Fruit fly (Drosophila melanogaster): ENCODE data around the gene CG17361.
A peak's percentile ranks its signal among the peaks of the same experiment; 100 is the strongest.

Gene CG17361

dm6 chr3L:13991314-13991713, 5.7 kb upstream of the CG17361 start (continued):
- no peak for TF ChIP-seq E2f1 (GFP tag; IDR thresholded peaks at IDR 0.05)
- TF ChIP-seq CG11456 (GFP tag; IDR thresholded peaks at IDR 0.05), result 0 out of 3 replicates have a peak, but pooled peaks have one; percentile 27
- no peak for TF ChIP-seq CG17361 (GFP tag; IDR thresholded peaks at IDR 0.05)
- TF ChIP-seq Trl (optimal IDR thresholded peaks at IDR 0.05), result peak; percentile 31 to 58
- TF ChIP-seq Trl (GFP tag; optimal IDR thresholded peaks at IDR 0.05), result no peak
- TF ChIP-seq dm (GFP tag; optimal IDR thresholded peaks at IDR 0.05), result no peak
- TF ChIP-seq CG17385 (GFP tag; optimal IDR thresholded peaks at IDR 0.05), result no peak
- peak; percentile 45 for TF ChIP-seq Deaf1 (tag; optimal IDR thresholded peaks at IDR 0.05)

- TF ChIP-seq ci (GFP tag; IDR thresholded peaks at IDR 0.05) (0 out of 3 replicates have a peak, but pooled peaks have one; percentile 26), cas (GFP tag; IDR thresholded peaks at IDR 0.05) (no peak), Nf-YA (GFP tag; IDR thresholded peaks at IDR 0.05) (no peak), Trl (optimal IDR thresholded peaks at IDR 0.05) (peak; percentile 69 to 72), Trl (GFP tag; optimal IDR thresholded peaks at IDR 0.05) (no peak), CG5180 (GFP tag; optimal IDR thresholded peaks at IDR 0.05) (peak; percentile 5), chinmo (GFP tag; IDR thresholded peaks at IDR 0.05; ENCODE audit: partially characterized antibody) (0 out of 4 replicates have a peak, but pooled peaks have one; percentile 48), Deaf1 (tag; optimal IDR thresholded peaks at IDR 0.05) (peak; percentile 96), CG18599 (GFP tag; optimal IDR thresholded peaks at IDR 0.05) (peak; percentile 10), CG10431 (GFP tag; optimal IDR thresholded peaks at IDR 0.05) (no peak), so (GFP tag; IDR thresholded peaks at IDR 0.05) (0 out of 3 replicates have a peak, but pooled peaks have one; percentile 22), CG13894 (tag; optimal IDR thresholded peaks at IDR 0.05) (peak; percentile 8), Sry-β (GFP tag; optimal IDR thresholded peaks at IDR 0.05) (no peak), yki (optimal IDR thresholded peaks at IDR 0.05) (peak; percentile 17), zfh1 (GFP tag; IDR thresholded peaks at IDR 0.05) (0 out of 3 replicates have a peak, but pooled peaks have one; percentile 9), BtbVII (GFP tag; optimal IDR thresholded peaks at IDR 0.05) (peak; percentile 10)
Observed at dm6 chr3L:13993233-13993741, 3.7 kb upstream of the CG17361 start, which contains the start of gene CG17364. TSS of gene CG17364 (minus strand) at chr3L:13993400.

DNA sequence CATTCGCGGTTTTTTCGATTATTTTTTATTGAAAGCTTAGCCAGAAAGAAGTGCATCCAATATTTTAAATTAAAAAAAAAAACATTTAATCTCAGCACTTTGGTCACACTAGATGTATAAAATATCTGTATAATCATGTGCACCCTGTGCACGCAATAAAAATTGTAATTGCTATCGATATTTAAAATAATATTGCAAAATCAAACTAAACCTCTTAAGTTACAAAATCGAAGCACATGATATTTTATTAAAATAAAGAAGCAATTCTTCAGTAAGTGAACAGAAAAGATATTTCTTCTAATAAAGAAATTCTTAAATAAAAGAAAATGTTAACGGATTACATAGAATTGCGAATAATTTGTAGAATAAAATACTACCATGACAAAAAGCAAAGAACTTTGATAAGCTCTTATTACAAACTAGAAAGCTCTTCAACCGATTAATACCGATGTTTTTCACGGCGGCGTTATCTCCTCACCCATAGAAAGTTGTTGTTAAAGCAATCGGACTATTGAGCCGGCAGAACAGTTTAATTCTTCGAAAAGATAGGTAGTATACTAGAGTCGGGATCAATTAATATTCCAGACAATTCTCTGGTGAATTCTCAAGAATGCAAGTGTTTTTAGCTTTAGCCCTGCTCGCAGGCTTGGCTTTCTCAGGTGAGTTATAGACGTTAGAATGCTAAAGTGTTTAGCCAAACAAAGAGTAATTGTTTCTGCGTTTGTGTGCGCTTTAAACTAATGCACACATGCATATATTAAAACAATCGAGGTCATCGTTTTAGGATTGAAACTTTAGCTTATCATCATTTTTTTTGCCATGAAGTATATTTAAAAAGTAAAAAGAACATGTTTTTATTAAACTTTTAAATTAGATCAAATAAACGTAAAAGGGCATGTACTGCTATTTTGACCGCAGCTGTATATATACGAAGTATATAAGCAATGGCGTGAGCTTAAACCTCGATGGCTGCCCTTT, 3.0 kb upstream of the CG17361 start, which contains the start of gene CtsK1:
CtsK1 (plus strand) TSS at position 490 of the 978 bp plus-strand sequence.
- TF ChIP-seq E2f2 (GFP tag; IDR thresholded peaks at IDR 0.05) (peak; percentile 74), fu2 (GFP tag; optimal IDR thresholded peaks at IDR 0.05) (no peak), az2 (GFP tag; optimal IDR thresholded peaks at IDR 0.05) (no peak), tna (GFP tag; IDR thresholded peaks at IDR 0.05; ENCODE audit: partially characterized antibody) (no peak), HLHmδ (GFP tag; optimal IDR thresholded peaks at IDR 0.05) (no peak), CG11398 (GFP tag; optimal IDR thresholded peaks at IDR 0.05) (no peak), Scr (GFP tag; IDR thresholded peaks at IDR 0.05; ENCODE audit: partially characterized antibody) (peak; percentile 76), exex (tag; optimal IDR thresholded peaks at IDR 0.05) (no peak), row (GFP tag; IDR thresholded peaks at IDR 0.05) (peak; percentile 75), ttk (GFP tag; IDR thresholded peaks at IDR 0.05) (no peak), Vsx1 (GFP tag; optimal IDR thresholded peaks at IDR 0.05) (no peak), knrl (GFP tag; IDR thresholded peaks at IDR 0.05; ENCODE audit: partially characterized antibody) (peak; percentile 75), CG11085 (GFP tag; IDR thresholded peaks at IDR 0.05) (no peak), lola (GFP tag; optimal IDR thresholded peaks at IDR 0.05) (no peak), nau (GFP tag; optimal IDR thresholded peaks at IDR 0.05) (no peak), CG14050 (GFP tag; IDR thresholded peaks at IDR 0.05) (no peak), CG42726 (GFP tag; IDR thresholded peaks at IDR 0.05; ENCODE audit: partially characterized antibody) (no peak), Usf (GFP tag; optimal IDR thresholded peaks at IDR 0.05) (no peak), hkb (optimal IDR thresholded peaks at IDR 0.05) (no peak), hkb (GFP tag; IDR thresholded peaks at IDR 0.05) (peak; percentile 44; the same call in 1 of the 2 replicates), NFAT (GFP tag; IDR thresholded peaks at IDR 0.05) (no peak), sima (GFP tag; optimal IDR thresholded peaks at IDR 0.05) (no peak), Aef1 (GFP tag; IDR thresholded peaks at IDR 0.05) (no peak), ac (GFP tag; optimal IDR thresholded peaks at IDR 0.05) (no peak), vvl (GFP tag; IDR thresholded peaks at IDR 0.05) (peak; percentile 62)
